Fruit fly (Drosophila melanogaster) whole organism, embryonic: ENCODE results near the gene AMPdeam.

Experiments used
- Antp ChIP-seq: fragments of 200-800 bp; sonication (Bioruptor generic); optimal IDR thresholded peaks from 3 replicates; lab custom pipeline; 2016; ENCODE audit warnings: missing biosample characterization, missing genetic modification characterization
- Atf3 ChIP-seq: fragments of 200-800 bp; sonication (Bioruptor generic); optimal IDR thresholded peaks from 3 replicates; lab custom pipeline; 2016; ENCODE audit warnings: missing biosample characterization, missing genetic modification characterization
- B-H1 ChIP-seq: fragments of 200-800 bp; sonication (Bioruptor generic); IDR thresholded peaks from 3 replicates; pipeline ENCODE4 v1.3.6; 2022; ENCODE audit warnings: missing biosample characterization, missing genetic modification characterization
- CG1233 ChIP-seq: fragments of 200-800 bp; sonication (Bioruptor generic); optimal IDR thresholded peaks from 4 replicates; lab custom pipeline; 2018; ENCODE audit warnings: missing biosample characterization, mild to moderate bottlenecking, missing genetic modification characterization
- CG12659 ChIP-seq: fragments of 200-800 bp; sonication (Bioruptor generic); optimal IDR thresholded peaks from 3 replicates; lab custom pipeline; 2017; ENCODE audit warnings: mild to moderate bottlenecking, missing biosample characterization, missing genetic modification reagents, missing genetic modification characterization
- CG13287 ChIP-seq: fragments of 200-800 bp; sonication (Bioruptor generic); IDR thresholded peaks from 2 replicates; pipeline ENCODE4 v1.3.6; 2022; ENCODE audit warnings: missing biosample characterization, missing genetic modification characterization; ENCODE audit not compliant: partially characterized antibody
- CG1647 ChIP-seq: fragments of 200-800 bp; sonication (Bioruptor generic); optimal IDR thresholded peaks from 3 replicates; lab custom pipeline; 2016; ENCODE audit warnings: missing biosample characterization, missing genetic modification characterization
- CG1832 ChIP-seq: fragments of 200-800 bp; sonication (Bioruptor generic); optimal IDR thresholded peaks from 2 replicates; lab custom pipeline; 2017; ENCODE audit warnings: missing biosample characterization, mild to moderate bottlenecking, missing genetic modification characterization, inconsistent platforms
- CG2712 ChIP-seq: fragments of 200-800 bp; optimal IDR thresholded peaks from 3 replicates; lab custom pipeline; 2019; ENCODE audit warnings: missing biosample characterization, mild to moderate bottlenecking, missing genetic modification characterization, moderate library complexity
- CG2889 ChIP-seq: fragments of 200-800 bp; sonication (Bioruptor generic); IDR thresholded peaks from 3 replicates; pipeline ENCODE4 v1.3.6; 2022; ENCODE audit warnings: missing biosample characterization, missing genetic modification characterization
- CG4404 ChIP-seq: fragments of 200-800 bp; sonication (Bioruptor generic); IDR thresholded peaks from 2 replicates; pipeline ENCODE4 v1.3.6; 2022; ENCODE audit warnings: missing biosample characterization, missing genetic modification characterization
- CG6683 ChIP-seq: fragments of 200-800 bp; sonication (Bioruptor generic); optimal IDR thresholded peaks from 2 replicates; lab custom pipeline; 2017; ENCODE audit warnings: missing biosample characterization, mild to moderate bottlenecking, missing genetic modification characterization, missing genetic modification reagents
- CG6813 ChIP-seq: fragments of 200-800 bp; sonication (Bioruptor generic); optimal IDR thresholded peaks from 2 replicates; lab custom pipeline; 2017; ENCODE audit warnings: missing biosample characterization, missing genetic modification characterization, mild to moderate bottlenecking, moderate library complexity, missing genetic modification reagents
- CG7928 ChIP-seq: fragments of 200-800 bp; sonication (Bioruptor generic); optimal IDR thresholded peaks from 2 replicates; lab custom pipeline; 2017; ENCODE audit warnings: missing biosample characterization, mild to moderate bottlenecking, missing genetic modification characterization
- CG8478 ChIP-seq: fragments of >200 bp; optimal IDR thresholded peaks from 2 replicates; lab custom pipeline; 2018
- CG9215 ChIP-seq: fragments of 200-800 bp; sonication (Bioruptor generic); IDR thresholded peaks from 2 replicates; pipeline ENCODE4 v1.3.6; 2022; ENCODE audit warnings: missing biosample characterization, missing genetic modification characterization
- CG9609 ChIP-seq: fragments of 200-800 bp; sonication (Bioruptor generic); optimal IDR thresholded peaks from 3 replicates; lab custom pipeline; 2016; ENCODE audit warnings: missing biosample characterization, missing genetic modification characterization
- CG9797 ChIP-seq: fragments of 200-800 bp; sonication (Bioruptor generic); optimal IDR thresholded peaks from 3 replicates; lab custom pipeline; 2018; ENCODE audit warnings: missing biosample characterization, mild to moderate bottlenecking, missing genetic modification characterization
- D19A ChIP-seq: fragments of 200-800 bp; optimal IDR thresholded peaks from 3 replicates; lab custom pipeline; 2019; ENCODE audit warnings: missing biosample characterization, mild to moderate bottlenecking, missing genetic modification characterization, moderate library complexity
- Deaf1 ChIP-seq: fragments of 200-800 bp; optimal IDR thresholded peaks from 3 replicates; lab custom pipeline; 2019; ENCODE audit warnings: missing biosample characterization, mild to moderate bottlenecking, missing genetic modification characterization, moderate library complexity
- Dref ChIP-seq: fragments of 200-800 bp; sonication (Bioruptor generic); IDR thresholded peaks from 2 replicates; pipeline ENCODE4 v1.3.6; 2022; ENCODE audit warnings: missing biosample characterization, missing genetic modification characterization
- Ets97D ChIP-seq: fragments of 200-800 bp; sonication (Bioruptor generic); optimal IDR thresholded peaks from 3 replicates; lab custom pipeline; 2016; ENCODE audit warnings: missing biosample characterization, missing genetic modification characterization
- Jarid2 ChIP-seq: fragments of 200-800 bp; sonication (Bioruptor generic); optimal IDR thresholded peaks from 3 replicates; lab custom pipeline; 2017; ENCODE audit warnings: mild to moderate bottlenecking, missing biosample characterization, missing genetic modification reagents, missing genetic modification characterization
- Lim3 ChIP-seq: fragments of 200-800 bp; sonication (Bioruptor generic); IDR thresholded peaks from 2 replicates; pipeline ENCODE4 v1.3.6; 2022; ENCODE audit warnings: missing biosample characterization, missing genetic modification characterization
- Myb ChIP-seq: fragments of 200-800 bp; sonication (Bioruptor generic); optimal IDR thresholded peaks from 2 replicates; lab custom pipeline; 2016; ENCODE audit warnings: missing biosample characterization, missing genetic modification characterization
- Ravus ChIP-seq: fragments of 200-800 bp; sonication (Bioruptor generic); IDR thresholded peaks from 2 replicates; pipeline ENCODE4 v1.3.6; 2022; ENCODE audit warnings: missing biosample characterization, missing genetic modification characterization
- br ChIP-seq: fragments of >200 bp; optimal IDR thresholded peaks from 2 replicates; lab custom pipeline; 2017
- chinmo ChIP-seq: fragments of 200-800 bp; sonication (Bioruptor generic); IDR thresholded peaks from 4 replicates; pipeline ENCODE4 v1.3.6; 2022; ENCODE audit warnings: missing biosample characterization, missing genetic modification characterization; ENCODE audit not compliant: partially characterized antibody
- crol ChIP-seq: fragments of 200-800 bp; sonication (Bioruptor generic); IDR thresholded peaks from 2 replicates; pipeline ENCODE4 v1.3.6; 2022; ENCODE audit warnings: missing biosample characterization, missing genetic modification characterization
- crp ChIP-seq, 2 experiments: fragments of 200-800 bp; sonication (Bioruptor generic); optimal IDR thresholded peaks; 2 replicates in 1 of 2; 3 replicates in 1 of 2; lab custom pipeline; 2017; ENCODE audit warnings: missing biosample characterization in 2 of 2, missing genetic modification characterization in 2 of 2, mild to moderate bottlenecking in 1 of 2, moderate library complexity in 1 of 2
- fd3F ChIP-seq: fragments of 200-800 bp; sonication (Bioruptor generic); optimal IDR thresholded peaks from 2 replicates; lab custom pipeline; 2018; ENCODE audit warnings: missing biosample characterization, mild to moderate bottlenecking, missing genetic modification characterization, moderate library complexity
- gfzf ChIP-seq: fragments of 200-800 bp; sonication (Bioruptor generic); optimal IDR thresholded peaks from 2 replicates; lab custom pipeline; 2016; ENCODE audit warnings: missing biosample characterization, mild to moderate bottlenecking, missing genetic modification characterization, moderate library complexity
- hkb ChIP-seq, 2 experiments: fragments of 200-800 bp in 1 of 2; fragments of >200 bp in 1 of 2; sonication (Bioruptor generic) in 1 of 2; IDR thresholded peaks in 1 of 2; optimal IDR thresholded peaks in 1 of 2; 2 replicates each; pipeline versions ENCODE4 v1.3.6 to Lab custom; 2017 to 2022; ENCODE audit warnings: missing biosample characterization in 1 of 2, missing genetic modification characterization in 1 of 2
- jing ChIP-seq: fragments of 200-800 bp; sonication (Bioruptor generic); optimal IDR thresholded peaks from 2 replicates; lab custom pipeline; 2018; ENCODE audit warnings: missing biosample characterization, mild to moderate bottlenecking, missing genetic modification characterization
- kni ChIP-seq: fragments of 200-800 bp; sonication (Bioruptor generic); optimal IDR thresholded peaks from 3 replicates; lab custom pipeline; 2017; ENCODE audit warnings: mild to moderate bottlenecking, missing biosample characterization, missing genetic modification reagents, missing genetic modification characterization
- lab ChIP-seq: fragments of 200-800 bp; sonication (Bioruptor generic); optimal IDR thresholded peaks from 3 replicates; lab custom pipeline; 2017; ENCODE audit warnings: missing biosample characterization, missing genetic modification characterization, mild to moderate bottlenecking, moderate library complexity, missing genetic modification reagents
- mld ChIP-seq: fragments of 200-800 bp; sonication (Bioruptor generic); IDR thresholded peaks from 3 replicates; pipeline ENCODE4 v1.3.6; 2022; ENCODE audit warnings: missing biosample characterization, missing genetic modification characterization; ENCODE audit not compliant: partially characterized antibody
- nerfin-1 ChIP-seq: fragments of 200-800 bp; sonication (Bioruptor generic); optimal IDR thresholded peaks from 3 replicates; lab custom pipeline; 2019; ENCODE audit warnings: missing biosample characterization, mild to moderate bottlenecking, missing genetic modification characterization, moderate library complexity
- pho ChIP-seq: fragments of 200-800 bp; sonication (Bioruptor generic); optimal IDR thresholded peaks from 2 replicates; lab custom pipeline; 2016; ENCODE audit warnings: missing biosample characterization, missing genetic modification characterization
- salm ChIP-seq: fragments of 200-800 bp; sonication (Bioruptor generic); optimal IDR thresholded peaks from 2 replicates; lab custom pipeline; 2018; ENCODE audit warnings: missing biosample characterization, mild to moderate bottlenecking, missing genetic modification characterization
- sd ChIP-seq: fragments of 200-800 bp; sonication (Bioruptor generic); optimal IDR thresholded peaks from 3 replicates; lab custom pipeline; 2018; ENCODE audit warnings: missing biosample characterization, mild to moderate bottlenecking, missing genetic modification characterization, moderate library complexity
- sens ChIP-seq: fragments of 200-800 bp; sonication (Bioruptor generic); peaks from one replicate; lab custom pipeline; 2016; ENCODE audit warnings: missing biosample characterization, missing genetic modification characterization
- sqz ChIP-seq: fragments of 200-800 bp; sonication (Bioruptor generic); optimal IDR thresholded peaks from 3 replicates; lab custom pipeline; 2018; ENCODE audit warnings: missing biosample characterization, mild to moderate bottlenecking, missing genetic modification characterization
- ssp ChIP-seq: fragments of 200-800 bp; sonication (Bioruptor generic); IDR thresholded peaks from 2 replicates; pipeline ENCODE4 v1.3.6; 2022; ENCODE audit warnings: missing biosample characterization, missing genetic modification characterization
- sug ChIP-seq: fragments of 200-800 bp; optimal IDR thresholded peaks from 2 replicates; lab custom pipeline; 2019; ENCODE audit warnings: missing biosample characterization, mild to moderate bottlenecking, missing genetic modification characterization, moderate library complexity
- ttk ChIP-seq: fragments of 200-800 bp; sonication (Bioruptor generic); IDR thresholded peaks from 2 replicates; pipeline ENCODE4 v2.1.2; 2022; ENCODE audit warnings: missing biosample characterization, missing genetic modification characterization
- tup ChIP-seq: fragments of 200-800 bp; sonication (Bioruptor generic); optimal IDR thresholded peaks from 2 replicates; lab custom pipeline; 2016; ENCODE audit warnings: missing biosample characterization, mild to moderate bottlenecking, missing genetic modification characterization, moderate library complexity
- twi ChIP-seq: fragments of 200-800 bp; optimal IDR thresholded peaks from 2 replicates; lab custom pipeline; 2019; ENCODE audit warnings: missing biosample characterization, mild to moderate bottlenecking, missing genetic modification characterization, moderate library complexity
- vnd ChIP-seq: fragments of 200-800 bp; sonication (Bioruptor generic); IDR thresholded peaks from 3 replicates; pipeline ENCODE4 v1.3.6; 2022; ENCODE audit warnings: missing biosample characterization, missing genetic modification characterization; ENCODE audit not compliant: partially characterized antibody
- vvl ChIP-seq: fragments of 200-800 bp; sonication (Bioruptor generic); IDR thresholded peaks from 2 replicates; pipeline ENCODE4 v1.3.6; 2022; ENCODE audit warnings: missing biosample characterization, missing genetic modification characterization

AMPdeam gene

dm6 chrX:13838255-13838654, 7.4 kb downstream of the AMPdeam start (continued):
- TF ChIP-seq CG4404 (GFP tag; lab: Robert Waterston, UW): no peak
- no peak for TF ChIP-seq CG9215 (GFP tag; lab: Robert Waterston, UW)
- TF ChIP-seq sd (tag; lab: Kevin White, UChicago): no peak
- TF ChIP-seq tup (GFP tag; lab: Kevin White, UChicago): no peak
- TF ChIP-seq fd3F: no peak
- TF ChIP-seq gfzf (GFP tag; lab: Kevin White, UChicago): no peak
- TF ChIP-seq pho (GFP tag; lab: Kevin White, UChicago): no peak
- no peak for TF ChIP-seq salm (tag; lab: Kevin White, UChicago)
- TF ChIP-seq CG2889 (GFP tag; lab: Robert Waterston, UW): no peak
- no peak for TF ChIP-seq Ravus (GFP tag; lab: Robert Waterston, UW)
- no peak for TF ChIP-seq CG13287 (GFP tag; lab: Robert Waterston, UW)

DNA sequence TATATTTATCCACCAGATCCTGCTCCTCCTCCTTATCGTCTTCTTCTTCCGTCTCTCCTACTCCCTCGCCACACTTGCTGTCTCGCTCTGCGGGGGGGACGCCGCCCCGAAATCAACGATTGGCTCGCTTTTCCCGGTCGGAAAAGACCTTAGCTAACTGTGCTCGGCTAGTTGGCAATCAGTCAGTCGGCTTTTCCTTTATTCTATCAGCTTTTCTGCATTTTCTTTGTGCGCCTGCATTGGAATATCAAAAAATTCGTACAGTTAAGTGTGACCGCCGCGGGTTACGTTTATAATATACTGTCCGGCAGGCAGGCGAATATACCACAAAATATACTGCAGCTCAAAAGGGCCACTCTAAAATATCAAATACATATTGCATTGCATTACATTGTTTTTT, 15.6 kb downstream of the AMPdeam start, which contains the start of gene jub:
Gene jub, minus strand, starts transcription at position 289 of the 400 bp plus-strand sequence.
- TF ChIP-seq CG6813: no peak
- TF ChIP-seq Lim3 (GFP tag; lab: Robert Waterston, UW): no peak
- TF ChIP-seq mld (GFP tag; lab: Robert Waterston, UW): no peak
- no peak for TF ChIP-seq ssp (GFP tag; lab: Robert Waterston, UW)
- TF ChIP-seq D19A: no peak
- no peak for TF ChIP-seq chinmo
- TF ChIP-seq lab: no peak
- TF ChIP-seq CG1233 (GFP tag; lab: Kevin White, UChicago): no peak
- TF ChIP-seq Deaf1 (tag; lab: Kevin White, UChicago): no peak
- TF ChIP-seq CG1647: no peak
- TF ChIP-seq nerfin-1: no peak
- TF ChIP-seq CG2712 (tag; lab: Kevin White, UChicago): no peak
- TF ChIP-seq vvl (GFP tag; lab: Robert Waterston, UW): no peak
- TF ChIP-seq kni (GFP tag; lab: Kevin White, UChicago): no peak
- TF ChIP-seq Dref (GFP tag; lab: Robert Waterston, UW): no peak
- TF ChIP-seq sqz (GFP tag; lab: Kevin White, UChicago): no peak
- TF ChIP-seq vnd (GFP tag; lab: Robert Waterston, UW): no peak
- no peak for TF ChIP-seq jing (GFP tag; lab: Kevin White, UChicago)
- TF ChIP-seq Ets97D (GFP tag; lab: Kevin White, UChicago): peak; percentile 18
- peak; percentile 84 for TF ChIP-seq CG1832 (GFP tag; lab: Kevin White, UChicago)
- peak; percentile 87 for TF ChIP-seq sug (tag; lab: Kevin White, UChicago)
- TF ChIP-seq sens (GFP tag; lab: Kevin White, UChicago): peak; percentile 20
- TF ChIP-seq Myb (GFP tag; lab: Kevin White, UChicago): peak; percentile 42
- peak; percentile 68 for TF ChIP-seq CG9797
- no peak for TF ChIP-seq Jarid2 (GFP tag; lab: Kevin White, UChicago)
- TF ChIP-seq B-H1: no peak
- no peak for TF ChIP-seq CG9609 (GFP tag; lab: Kevin White, UChicago)
- TF ChIP-seq CG12659: peak; percentile 26
- TF ChIP-seq crol (GFP tag; lab: Robert Waterston, UW): peak; percentile 82
- TF ChIP-seq twi (tag; lab: Kevin White, UChicago): no peak
- TF ChIP-seq Atf3 (GFP tag; lab: Kevin White, UChicago): no peak
- TF ChIP-seq CG6683 (GFP tag; lab: Kevin White, UChicago): no peak
- TF ChIP-seq hkb (optimal IDR thresholded peaks at IDR 0.05; lab: Kevin White, UChicago): no peak
- no peak for TF ChIP-seq hkb (GFP tag; IDR thresholded peaks at IDR 0.05; lab: Robert Waterston, UW)
- TF ChIP-seq br (lab: Kevin White, UChicago): no peak
- no peak for TF ChIP-seq crp (GFP tag; optimal IDR thresholded peaks at IDR 0.05; lab: Kevin White, UChicago)
- TF ChIP-seq CG7928 (GFP tag; lab: Kevin White, UChicago): no peak
- no peak for TF ChIP-seq ttk (GFP tag; lab: Robert Waterston, UW)
- TF ChIP-seq Antp (GFP tag; lab: Kevin White, UChicago): no peak
- no peak for TF ChIP-seq CG8478
